Worm (Caenorhabditis elegans) whole organism, L4/young adult: ENCODE data around the gene R05A10.7.

Source experiments
- W03F9.2 ChIP-seq: fragments of 150-350 bp; optimal IDR thresholded peaks from 2 replicates; lab custom pipeline; 2014; ENCODE audit warnings: missing biosample characterization, missing genetic modification characterization
- dao-5 ChIP-seq: sonication (generic microtip); optimal IDR thresholded peaks from 2 replicates; lab custom pipeline; 2016; ENCODE audit warnings: missing genotype, missing genetic modification characterization, moderate library complexity, missing compliant biosample characterization
- him-1 ChIP-seq: sonication (generic microtip); optimal IDR thresholded peaks from 2 replicates; lab custom pipeline; 2016; ENCODE audit warnings: missing genotype, missing genetic modification reagents, missing genetic modification characterization, missing compliant biosample characterization

R05A10.7 gene

DNA sequence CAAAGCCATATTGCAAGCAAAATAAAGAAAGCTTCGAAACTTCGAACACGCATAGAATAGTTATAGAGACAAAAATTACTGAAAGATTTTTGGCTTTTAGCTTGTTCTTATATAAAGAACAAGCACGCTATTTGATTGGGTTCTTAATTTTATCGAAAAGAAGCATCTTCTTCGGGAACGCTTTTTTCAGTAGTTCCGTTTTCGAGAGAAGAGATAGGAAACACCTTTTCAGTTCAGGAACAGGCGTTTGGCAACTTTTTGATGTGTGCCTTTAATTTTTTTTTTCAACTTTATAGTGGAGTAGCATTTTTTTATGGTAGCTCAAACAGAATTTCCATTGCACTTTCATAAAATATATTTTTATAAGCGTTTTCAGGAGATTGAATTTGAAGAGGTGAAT lies at the start of gene R05A10.7:
R05A10.7 (minus strand) TSS at position 101 of the 400 bp plus-strand sequence.
- TF ChIP-seq W03F9.2 (tag; lab: Kevin White, UChicago) (no peak), dao-5 (tag; lab: Kevin White, UChicago) (no peak), him-1 (tag; lab: Kevin White, UChicago) (no peak)

DNA sequence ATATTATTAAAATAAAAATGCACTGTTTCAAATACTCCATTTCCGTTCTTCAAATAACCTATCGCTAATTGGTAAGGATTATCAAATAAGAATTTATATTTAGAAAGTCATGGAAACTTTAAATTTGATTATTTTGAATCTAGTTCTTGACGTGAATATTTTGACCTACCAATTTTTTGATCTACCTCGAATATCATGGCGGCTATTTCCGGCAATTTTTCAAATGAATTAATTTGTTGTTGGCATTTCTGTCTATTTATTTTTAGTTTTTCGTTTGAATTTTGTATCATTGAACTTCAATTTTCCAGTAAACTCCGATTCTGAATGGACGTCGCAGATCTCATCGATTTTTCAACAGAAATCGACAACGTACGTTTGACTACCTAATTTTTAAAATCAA lies 40.5 kb upstream of the R05A10.7 start, which contains the start of gene F02H6.3:
F02H6.3 (plus strand) TSS at position 266 of the 400 bp plus-strand sequence.
- TF ChIP-seq W03F9.2 (tag; lab: Kevin White, UChicago) (no peak), dao-5 (tag; lab: Kevin White, UChicago) (no peak), him-1 (tag; lab: Kevin White, UChicago) (no peak)

DNA sequence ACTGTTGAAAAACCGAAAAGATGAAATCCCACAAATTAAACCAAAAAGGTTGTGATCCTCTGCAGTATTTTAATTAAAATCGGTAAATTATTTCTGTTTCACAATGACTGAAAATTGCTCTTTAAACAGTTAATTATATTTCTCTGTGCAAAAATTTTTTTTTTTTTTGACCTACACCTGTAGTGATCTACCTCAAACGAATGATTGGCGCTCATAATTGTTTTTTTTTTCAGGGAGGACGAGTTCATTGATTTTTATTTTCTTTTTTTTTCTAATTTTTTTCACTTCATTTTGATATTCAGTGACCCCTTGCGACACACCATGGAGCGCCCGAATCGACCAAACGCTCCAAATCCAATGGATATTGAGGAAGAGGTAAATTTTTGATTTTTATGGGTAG lies 33.5 kb upstream of the R05A10.7 start, which contains the start of gene F02H6.2:
F02H6.2 (plus strand) TSS at position 301 of the 400 bp plus-strand sequence.
- no peak for TF ChIP-seq dao-5 (tag; lab: Kevin White, UChicago)
- no peak for TF ChIP-seq him-1 (tag; lab: Kevin White, UChicago)
- TF ChIP-seq W03F9.2 (tag; lab: Kevin White, UChicago): no peak

DNA sequence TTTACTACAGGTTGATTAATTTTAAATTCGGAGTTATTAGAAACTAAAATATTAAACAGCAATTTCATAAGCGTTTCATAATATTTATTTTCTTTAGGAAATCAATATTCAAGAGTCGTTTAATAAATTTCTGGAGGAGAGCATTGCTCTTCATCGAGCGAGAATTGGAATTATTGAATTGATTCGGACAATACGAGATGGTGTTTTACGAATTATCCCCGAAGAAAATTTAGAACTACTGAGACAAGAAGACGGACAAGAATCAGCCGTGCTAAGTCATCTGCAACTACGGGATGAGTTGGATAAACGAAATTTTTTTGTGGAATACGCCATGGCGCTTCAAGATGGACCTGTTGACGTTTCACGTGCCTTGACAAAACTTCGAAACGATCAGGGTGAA lies 31.6 kb upstream of the R05A10.7 start:
- TF ChIP-seq W03F9.2 (tag; lab: Kevin White, UChicago) (no peak), dao-5 (tag; lab: Kevin White, UChicago) (no peak), him-1 (tag; lab: Kevin White, UChicago) (no peak)

DNA sequence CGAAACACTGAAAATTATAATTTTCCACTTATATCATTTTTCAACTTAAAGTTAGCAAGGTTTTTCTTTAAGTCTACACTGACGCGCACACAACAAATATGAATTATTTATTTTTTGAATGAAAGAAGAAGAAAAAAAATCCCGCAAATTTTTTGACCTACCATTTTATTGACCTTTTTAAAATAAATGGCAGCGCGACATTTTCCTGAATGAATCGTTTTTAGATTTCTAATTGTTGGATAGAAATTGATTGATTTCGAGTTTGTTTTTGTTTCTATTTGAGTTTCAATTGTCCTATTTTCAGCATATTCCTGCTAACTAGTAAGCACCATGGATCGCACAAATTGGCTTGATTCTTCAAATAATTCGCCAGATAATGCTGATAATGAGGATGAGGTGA lies 30.5 kb upstream of the R05A10.7 start, which contains the start of gene K01G12.3:
K01G12.3 (plus strand) TSS at position 301 of the 400 bp plus-strand sequence.
- TF ChIP-seq him-1 (tag; lab: Kevin White, UChicago) (no peak), W03F9.2 (tag; lab: Kevin White, UChicago) (no peak), dao-5 (tag; lab: Kevin White, UChicago) (no peak)

DNA sequence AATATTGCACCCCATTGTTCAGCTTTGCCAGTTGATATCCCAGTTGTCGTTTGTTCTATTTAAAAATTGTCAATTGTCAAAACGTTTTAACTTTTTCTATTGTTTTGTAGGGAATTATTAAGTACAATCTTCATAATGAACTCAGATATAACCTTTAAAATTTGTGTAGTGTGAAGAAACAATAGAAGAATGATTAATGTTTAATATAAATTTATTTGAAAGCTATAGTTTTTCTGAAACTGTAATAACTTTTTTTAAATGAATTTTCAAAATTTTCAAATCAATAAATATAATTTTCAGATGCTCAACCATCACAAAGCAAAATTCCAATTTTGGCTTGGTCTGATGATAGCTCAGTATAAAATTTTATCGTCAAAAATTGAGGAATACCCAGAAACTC lies 29.2 kb upstream of the R05A10.7 start, which contains the start of gene K01G12.22:
K01G12.22 (plus strand) TSS at position 301 of the 400 bp plus-strand sequence.
- no peak for TF ChIP-seq dao-5 (tag; lab: Kevin White, UChicago)
- no peak for TF ChIP-seq W03F9.2 (tag; lab: Kevin White, UChicago)
- no peak for TF ChIP-seq him-1 (tag; lab: Kevin White, UChicago)

DNA sequence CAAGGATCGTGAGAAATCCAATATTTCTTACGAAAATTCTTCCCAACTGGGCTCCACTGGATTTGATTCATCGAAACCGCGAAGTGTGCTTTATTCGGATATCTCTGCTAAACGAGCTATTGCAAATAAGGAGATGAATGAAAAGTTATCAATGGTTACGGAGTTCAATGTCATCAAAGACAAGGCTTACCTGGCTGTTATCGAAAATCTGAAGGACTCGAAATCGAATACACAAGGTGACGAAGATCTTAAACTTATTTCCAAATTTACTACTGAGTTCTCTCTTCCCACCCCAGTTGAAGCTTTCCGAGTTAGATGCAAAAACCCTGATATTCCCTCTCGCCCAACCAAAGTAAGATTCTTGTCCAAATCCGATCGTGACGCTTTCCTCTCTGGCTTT lies 23.6 kb upstream of the R05A10.7 start:
- TF ChIP-seq W03F9.2 (tag; lab: Kevin White, UChicago): no peak
- no peak for TF ChIP-seq dao-5 (tag; lab: Kevin White, UChicago)
- no peak for TF ChIP-seq him-1 (tag; lab: Kevin White, UChicago)

DNA sequence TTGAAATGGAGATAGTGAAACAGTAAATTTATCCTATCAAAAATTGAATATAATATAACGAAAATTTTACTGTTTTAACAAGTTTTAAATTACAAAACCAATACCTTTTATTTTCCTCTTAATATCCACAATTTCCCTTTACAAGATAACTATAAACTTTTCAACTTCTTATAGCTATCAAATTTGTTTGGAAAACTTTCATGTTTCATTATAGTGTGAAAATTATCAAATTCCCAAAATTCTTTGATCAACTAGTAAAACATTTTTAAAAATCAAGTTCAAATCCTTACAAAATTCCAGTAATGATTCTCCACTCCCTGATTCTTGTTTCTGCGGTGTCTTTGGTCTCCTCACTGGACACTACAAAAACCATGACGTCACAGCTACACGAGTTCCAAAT lies 19.4 kb upstream of the R05A10.7 start, which contains the start of gene R05A10.1:
R05A10.1 (plus strand) TSS at position 301 of the 400 bp plus-strand sequence.
- TF ChIP-seq dao-5 (tag; lab: Kevin White, UChicago) (no peak), him-1 (tag; lab: Kevin White, UChicago) (no peak), W03F9.2 (tag; lab: Kevin White, UChicago) (no peak)

DNA sequence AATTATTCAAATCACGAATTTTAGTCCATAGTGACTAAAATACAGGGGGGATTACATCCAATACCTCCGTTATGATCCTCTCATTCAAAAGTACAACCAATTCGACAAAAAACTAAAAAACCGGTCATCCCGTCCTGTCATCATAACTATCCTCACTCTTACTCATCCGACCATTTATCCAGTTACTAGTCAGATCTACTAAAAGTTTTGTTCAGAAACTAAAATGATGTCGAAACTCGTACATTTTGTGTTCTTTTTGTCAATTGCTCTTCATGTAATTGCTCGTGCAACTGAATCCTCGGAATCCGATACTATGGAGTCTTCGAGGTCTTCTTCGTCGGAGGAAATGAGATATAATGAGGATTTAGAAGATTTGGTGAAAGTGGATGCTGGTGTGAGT lies 14.4 kb upstream of the R05A10.7 start, which contains the start of gene R05A10.2:
R05A10.2 (plus strand) TSS at position 214 of the 400 bp plus-strand sequence.
- TF ChIP-seq him-1 (tag; lab: Kevin White, UChicago) (no peak), W03F9.2 (tag; lab: Kevin White, UChicago) (no peak)

DNA sequence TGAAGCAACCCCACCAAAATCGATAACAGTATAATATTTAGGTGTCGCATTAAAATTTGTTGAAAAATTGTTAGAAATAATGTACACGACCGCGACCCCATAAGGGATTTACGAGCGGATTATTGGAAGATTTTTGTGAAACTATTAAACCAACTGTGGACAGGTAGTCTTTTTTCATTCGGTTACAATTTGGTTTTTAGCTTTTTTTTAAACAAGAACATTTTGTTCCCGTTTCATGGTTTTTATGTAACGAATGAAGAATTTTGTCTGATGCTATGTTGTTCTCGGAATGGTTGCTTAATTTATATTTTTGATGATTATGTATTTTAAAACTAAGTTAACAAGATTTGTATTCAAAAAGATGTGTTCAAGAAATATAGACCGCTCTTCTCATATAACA lies 13.7 kb upstream of the R05A10.7 start, which contains the start of gene R05A10.3:
R05A10.3 (minus strand) TSS at position 101 of the 400 bp plus-strand sequence.
- TF ChIP-seq dao-5 (tag; lab: Kevin White, UChicago): no peak
- no peak for TF ChIP-seq W03F9.2 (tag; lab: Kevin White, UChicago)
- TF ChIP-seq him-1 (tag; lab: Kevin White, UChicago): no peak

DNA sequence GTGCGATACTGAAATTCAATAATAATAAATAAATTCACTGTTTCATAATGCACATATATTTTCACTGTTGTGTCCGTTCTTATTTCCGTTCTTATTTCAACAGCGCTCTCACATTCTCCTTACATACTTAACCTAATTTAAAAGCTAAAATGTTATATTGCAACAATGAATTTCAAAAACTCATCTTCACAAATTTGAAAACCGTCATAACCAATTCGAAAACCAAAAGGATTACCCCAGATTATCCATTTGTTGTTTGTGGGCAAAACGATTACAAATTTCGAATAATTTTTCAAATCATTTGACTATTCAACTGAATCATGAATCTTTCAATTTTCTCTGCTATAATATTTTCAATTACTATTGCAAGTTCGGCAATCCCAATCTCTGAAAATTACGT lies 9.5 kb upstream of the R05A10.7 start, which contains the start of gene R05A10.4:
R05A10.4 (plus strand) TSS at position 301 of the 400 bp plus-strand sequence.
- TF ChIP-seq W03F9.2 (tag; lab: Kevin White, UChicago): no peak
- TF ChIP-seq dao-5 (tag; lab: Kevin White, UChicago): no peak
- no peak for TF ChIP-seq him-1 (tag; lab: Kevin White, UChicago)

DNA sequence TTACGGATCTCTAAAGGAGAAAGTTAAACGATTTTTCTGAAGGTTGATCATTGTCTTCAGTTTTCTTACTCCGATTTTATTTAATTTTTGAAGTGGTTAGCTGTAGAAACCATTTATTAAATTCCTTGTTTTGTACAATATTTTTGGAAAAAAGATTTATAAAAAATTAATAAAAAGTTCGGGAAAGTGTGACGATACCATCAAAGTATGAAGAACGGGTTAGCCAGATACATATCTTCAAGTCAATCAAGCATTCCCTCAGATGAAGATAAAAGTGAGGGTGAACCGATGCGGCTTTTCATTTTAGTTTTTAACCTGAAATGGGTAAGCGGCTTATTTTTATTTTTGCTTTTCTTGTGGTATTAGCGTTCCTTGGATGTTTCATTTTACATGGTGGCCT lies 2.8 kb upstream of the R05A10.7 start, which contains the start of gene R05A10.6:
R05A10.6 (plus strand) TSS at position 301 of the 400 bp plus-strand sequence.
- TF ChIP-seq W03F9.2 (tag; lab: Kevin White, UChicago) (no peak), him-1 (tag; lab: Kevin White, UChicago) (no peak), dao-5 (tag; lab: Kevin White, UChicago) (no peak)

DNA sequence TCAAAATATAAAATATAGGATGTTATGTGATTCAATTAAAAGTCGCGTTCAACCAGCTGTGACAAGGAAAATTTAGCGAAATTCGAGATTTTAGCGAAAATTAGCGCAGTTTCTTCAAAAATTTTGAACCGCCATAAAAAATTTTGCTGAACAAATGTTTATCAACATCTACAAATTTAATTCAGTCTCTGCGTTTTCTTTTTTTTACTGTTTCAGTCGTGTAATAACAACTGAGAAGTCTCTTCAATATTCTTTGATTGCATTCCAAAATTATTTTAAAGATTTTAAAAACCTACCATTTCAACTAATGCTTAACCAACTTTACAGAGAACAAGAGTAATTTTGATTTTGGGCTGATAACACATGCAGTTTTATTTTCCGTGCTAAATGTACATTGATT lies 1.4 kb upstream of the R05A10.7 start:
- no peak for TF ChIP-seq him-1 (tag; lab: Kevin White, UChicago)
- TF ChIP-seq W03F9.2 (tag; lab: Kevin White, UChicago): no peak
- no peak for TF ChIP-seq dao-5 (tag; lab: Kevin White, UChicago)

DNA sequence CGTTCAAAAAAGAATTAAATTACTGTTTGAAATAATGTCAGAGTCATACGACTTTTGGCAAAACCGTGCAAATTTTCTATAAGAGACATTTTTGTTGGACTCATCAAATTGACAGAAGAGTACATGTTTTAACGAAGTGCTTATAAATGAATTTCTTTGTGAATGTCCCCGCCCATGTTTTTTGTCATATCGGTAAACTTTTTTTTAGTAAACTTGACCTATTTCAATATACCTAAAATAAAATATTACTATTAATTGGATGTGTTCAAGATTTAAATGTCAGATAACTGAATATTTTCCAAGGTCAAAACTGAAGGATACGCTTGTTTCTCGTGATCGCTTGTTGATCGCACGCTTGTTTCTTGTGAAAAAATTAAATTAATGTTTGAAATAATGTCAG lies 4.6 kb downstream of the R05A10.7 start, which contains the start of gene R05A10.8:
R05A10.8 (minus strand) TSS at position 101 of the 400 bp plus-strand sequence.
- TF ChIP-seq him-1 (tag; lab: Kevin White, UChicago): no peak
- TF ChIP-seq dao-5 (tag; lab: Kevin White, UChicago): no peak
- TF ChIP-seq W03F9.2 (tag; lab: Kevin White, UChicago): no peak
